Worm (Caenorhabditis elegans): ENCODE data around the gene kin-21.

The kin-21 gene

DNA sequence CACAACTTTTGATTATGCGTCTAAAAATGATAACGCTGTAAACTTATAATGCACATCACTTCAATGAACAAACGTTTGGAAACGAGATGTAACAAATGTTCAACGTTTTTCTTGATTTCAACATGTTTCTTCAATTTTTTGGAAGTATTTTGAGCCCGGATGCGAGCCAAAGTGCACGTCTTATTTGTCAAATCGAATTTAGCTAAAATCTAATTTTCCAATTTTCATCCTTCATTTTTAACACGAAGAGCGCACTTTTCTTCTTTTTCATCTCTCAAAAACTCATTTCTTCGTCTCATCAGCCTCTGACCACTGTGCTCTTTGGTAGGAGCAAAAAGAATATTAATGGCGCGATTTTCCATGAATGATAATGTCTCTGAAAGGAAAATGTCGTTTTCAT, 34.4 kb upstream of the kin-21 start:
- TF ChIP-seq tbx-37 (GFP tag; conservative IDR thresholded peaks at IDR 0.05) (no peak), ceh-13 (GFP tag; optimal IDR thresholded peaks at IDR 0.05) (no peak), hmg-4 (GFP tag; optimal IDR thresholded peaks at IDR 0.05) (no peak), tbx-11 (GFP tag; IDR thresholded peaks at IDR 0.05) (no peak), ceh-36 (tag; optimal IDR thresholded peaks at IDR 0.05) (no peak), hnd-1 (tag; optimal IDR thresholded peaks at IDR 0.05) (no peak), F13C5.2 (tag; optimal IDR thresholded peaks at IDR 0.05) (no peak), flt-1 (GFP tag; IDR thresholded peaks at IDR 0.05) (no peak), pes-1 (GFP tag; IDR thresholded peaks at IDR 0.05) (no peak), aly-1 (tag; optimal IDR thresholded peaks at IDR 0.05) (no peak), sea-1 (GFP tag; conservative IDR thresholded peaks at IDR 0.05) (no peak)

DNA sequence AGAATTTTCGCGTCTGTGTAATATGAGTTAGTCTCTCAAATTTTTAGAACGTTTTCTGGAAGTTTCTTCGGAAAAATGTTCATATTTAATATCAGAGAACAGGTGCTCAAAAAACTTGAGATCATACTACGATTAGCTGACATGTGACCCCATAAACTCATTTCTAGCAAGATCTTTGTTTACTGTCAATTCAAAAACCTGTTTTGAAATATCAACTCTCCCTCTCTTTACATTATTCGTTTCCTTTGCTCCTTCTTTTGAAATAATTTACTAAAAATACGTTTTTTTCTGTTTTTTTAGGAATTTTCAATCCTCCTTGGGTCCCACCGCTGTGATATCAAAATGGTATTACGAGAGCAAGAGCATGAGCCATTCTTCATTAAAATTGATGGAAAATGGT, 33.6 kb upstream of the kin-21 start, which contains the start of gene fat-4:
Gene fat-4 (plus strand): TSS at position 301 of the 400 bp plus-strand sequence.
- no peak for TF ChIP-seq tbx-11 (GFP tag; IDR thresholded peaks at IDR 0.05)
- no peak for TF ChIP-seq scrt-1 (GFP tag; IDR thresholded peaks at IDR 0.05)
- no peak for TF ChIP-seq F13C5.2 (tag; optimal IDR thresholded peaks at IDR 0.05)
- no peak for TF ChIP-seq ceh-13 (GFP tag; optimal IDR thresholded peaks at IDR 0.05)
- TF ChIP-seq ceh-36 (tag; optimal IDR thresholded peaks at IDR 0.05) = no peak
- TF ChIP-seq hmg-4 (GFP tag; optimal IDR thresholded peaks at IDR 0.05) = no peak
- TF ChIP-seq ama-1 (optimal IDR thresholded peaks at IDR 0.05) = no peak
- TF ChIP-seq pes-1 (GFP tag; IDR thresholded peaks at IDR 0.05) = no peak

DNA sequence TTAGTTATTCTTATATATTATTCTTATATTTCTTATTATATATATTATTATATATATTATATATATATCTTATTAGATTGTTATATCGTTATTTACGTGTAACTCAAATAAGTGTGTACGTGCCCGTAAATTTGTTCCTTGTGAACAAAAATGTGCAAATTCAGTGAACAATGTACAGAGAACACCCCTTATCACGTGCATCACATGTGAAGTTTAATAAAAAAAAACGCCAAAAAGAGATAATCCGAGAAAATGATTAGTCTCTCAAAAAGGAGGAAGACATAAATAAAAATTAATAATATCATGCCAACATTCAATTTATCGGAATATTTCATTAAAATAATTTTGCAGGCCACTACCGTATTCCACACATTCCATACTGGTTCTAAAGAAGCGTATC, 33.0 kb upstream of the kin-21 start:
- TF ChIP-seq pes-1 (GFP tag; IDR thresholded peaks at IDR 0.05) (no peak), hmg-4 (GFP tag; optimal IDR thresholded peaks at IDR 0.05) (no peak), tbx-11 (GFP tag; IDR thresholded peaks at IDR 0.05) (no peak), tra-4 (tag; optimal IDR thresholded peaks at IDR 0.05) (no peak), scrt-1 (GFP tag; IDR thresholded peaks at IDR 0.05) (no peak), F13C5.2 (tag; optimal IDR thresholded peaks at IDR 0.05) (no peak), aly-1 (tag; optimal IDR thresholded peaks at IDR 0.05) (no peak), ceh-36 (tag; optimal IDR thresholded peaks at IDR 0.05) (no peak), ets-7 (tag; optimal IDR thresholded peaks at IDR 0.05) (no peak), hmbx-1 (tag; optimal IDR thresholded peaks at IDR 0.05) (no peak), sea-1 (GFP tag; conservative IDR thresholded peaks at IDR 0.05) (no peak), flt-1 (GFP tag; IDR thresholded peaks at IDR 0.05) (no peak), ceh-13 (GFP tag; optimal IDR thresholded peaks at IDR 0.05) (no peak), tbx-37 (GFP tag; conservative IDR thresholded peaks at IDR 0.05) (no peak), ama-1 (optimal IDR thresholded peaks at IDR 0.05) (no peak)

DNA sequence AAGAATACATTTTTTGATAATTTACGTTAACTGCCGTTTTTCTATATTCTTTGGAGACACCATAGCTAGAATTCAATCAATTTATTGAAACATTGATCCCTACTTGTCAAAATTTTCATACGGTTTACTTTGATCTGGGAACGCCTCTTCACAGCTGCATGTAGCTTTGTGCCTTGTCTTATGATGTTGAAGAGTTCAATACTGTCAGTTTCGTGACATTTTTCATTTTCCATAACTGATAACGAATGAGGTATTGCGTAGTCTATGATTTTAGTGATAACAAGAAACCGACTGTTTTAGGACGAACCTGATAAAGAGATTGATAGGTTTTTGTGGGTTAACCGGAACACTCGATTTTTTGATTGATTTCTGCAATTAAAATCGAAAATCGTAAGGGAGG, 31.3 kb upstream of the kin-21 start:
- TF ChIP-seq tbx-11 (GFP tag; IDR thresholded peaks at IDR 0.05) (no peak), ets-7 (tag; optimal IDR thresholded peaks at IDR 0.05) (no peak), pes-1 (GFP tag; IDR thresholded peaks at IDR 0.05) (no peak), F13C5.2 (tag; optimal IDR thresholded peaks at IDR 0.05) (no peak), ama-1 (optimal IDR thresholded peaks at IDR 0.05) (no peak), ceh-36 (tag; optimal IDR thresholded peaks at IDR 0.05) (no peak), scrt-1 (GFP tag; IDR thresholded peaks at IDR 0.05) (no peak)

DNA sequence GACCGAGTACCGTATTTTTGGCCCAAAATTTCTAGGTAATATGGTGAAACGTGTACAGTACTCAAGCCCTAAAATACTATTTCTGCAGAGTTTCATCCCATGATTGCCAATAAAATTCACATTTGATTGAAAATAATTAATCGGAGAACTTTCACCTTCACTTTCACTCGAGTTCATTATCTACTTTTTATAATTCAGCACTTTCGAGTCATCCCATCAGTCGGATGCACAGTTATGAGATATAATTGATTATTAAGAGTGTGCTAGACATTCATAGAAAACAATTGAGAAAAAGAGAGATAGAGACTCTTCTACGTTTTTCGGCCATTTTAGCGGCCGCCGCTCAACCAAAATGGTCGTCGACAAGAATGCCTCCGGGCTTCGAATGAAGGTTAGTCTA, 30.0 kb upstream of the kin-21 start, which contains the start of gene fat-3:
Gene fat-3 (plus strand): TSS at position 313 of the 400 bp plus-strand sequence.
- TF ChIP-seq aly-1 (tag; optimal IDR thresholded peaks at IDR 0.05) (no peak), hmbx-1 (tag; optimal IDR thresholded peaks at IDR 0.05) (no peak)

DNA sequence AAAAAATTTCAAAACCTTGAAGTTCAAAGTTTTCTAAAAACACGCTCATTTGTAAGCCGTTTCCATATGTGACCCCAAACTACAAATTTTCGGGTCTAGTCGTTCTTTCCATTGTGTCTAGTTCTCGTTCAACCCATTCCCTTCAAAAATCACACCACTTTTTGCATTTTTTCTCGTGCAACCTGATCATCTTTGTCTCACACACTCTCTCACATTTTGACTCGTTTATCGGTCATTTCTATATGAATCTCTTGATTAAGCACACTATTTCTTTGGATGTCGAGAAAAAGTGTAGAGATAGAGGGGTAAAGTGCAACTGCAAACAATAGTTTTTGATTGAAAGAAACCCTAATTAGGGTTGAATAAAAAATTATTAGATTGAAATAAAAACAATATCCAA, 29.1 kb upstream of the kin-21 start:
- TF ChIP-seq flt-1 (GFP tag; IDR thresholded peaks at IDR 0.05) (no peak), F13C5.2 (tag; optimal IDR thresholded peaks at IDR 0.05) (no peak)

DNA sequence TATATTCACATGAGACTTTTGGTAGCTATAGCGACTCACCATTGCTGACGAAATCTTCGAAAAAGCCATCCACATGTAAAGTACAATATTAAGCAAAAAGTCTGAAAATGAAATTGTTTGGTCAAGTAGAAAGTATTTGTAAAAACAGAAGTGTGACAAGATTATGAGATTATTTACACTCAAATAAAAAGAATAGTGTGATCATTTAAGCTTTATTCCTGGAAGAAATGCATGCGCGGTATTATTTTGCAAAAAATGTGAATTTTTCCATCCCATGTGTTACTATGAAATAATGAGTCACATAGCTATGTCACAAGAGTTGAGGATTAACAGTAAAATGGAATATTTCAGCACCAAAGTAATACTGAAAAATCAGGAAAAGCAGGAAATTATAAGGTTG, 22.1 kb upstream of the kin-21 start, which contains the start of gene dct-15:
Gene dct-15 (minus strand): TSS at position 101 of the 400 bp plus-strand sequence.
- TF ChIP-seq ama-1 (optimal IDR thresholded peaks at IDR 0.05) (no peak), pes-1 (GFP tag; IDR thresholded peaks at IDR 0.05) (no peak), B0310.2 (tag; optimal IDR thresholded peaks at IDR 0.05) (no peak), sea-1 (GFP tag; conservative IDR thresholded peaks at IDR 0.05) (no peak), hmbx-1 (tag; optimal IDR thresholded peaks at IDR 0.05) (no peak)

DNA sequence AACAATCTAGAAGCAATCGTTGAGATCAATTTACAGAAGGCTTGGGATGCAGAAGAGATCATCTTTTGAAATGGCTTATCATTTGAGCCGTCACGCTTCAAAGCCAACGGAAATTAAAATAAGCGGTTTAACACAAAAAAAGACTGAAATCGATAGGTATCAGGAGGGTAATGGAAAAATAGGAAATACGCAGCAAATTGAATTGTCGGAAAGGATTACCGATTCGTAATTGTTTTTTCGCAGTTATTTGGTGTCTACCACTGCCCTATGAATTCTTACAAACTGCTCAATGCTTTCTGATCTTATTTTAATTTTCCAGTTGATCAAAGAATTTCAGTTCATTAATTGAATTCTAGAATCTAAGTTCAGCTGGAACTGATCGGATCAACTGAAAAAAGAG, 21.2 kb upstream of the kin-21 start:
- no peak for TF ChIP-seq flt-1 (GFP tag; IDR thresholded peaks at IDR 0.05)
- no peak for TF ChIP-seq sea-1 (GFP tag; conservative IDR thresholded peaks at IDR 0.05)
- no peak for TF ChIP-seq tra-4 (tag; optimal IDR thresholded peaks at IDR 0.05)
- TF ChIP-seq ceh-13 (GFP tag; optimal IDR thresholded peaks at IDR 0.05) = no peak
- no peak for TF ChIP-seq hnd-1 (tag; optimal IDR thresholded peaks at IDR 0.05)

DNA sequence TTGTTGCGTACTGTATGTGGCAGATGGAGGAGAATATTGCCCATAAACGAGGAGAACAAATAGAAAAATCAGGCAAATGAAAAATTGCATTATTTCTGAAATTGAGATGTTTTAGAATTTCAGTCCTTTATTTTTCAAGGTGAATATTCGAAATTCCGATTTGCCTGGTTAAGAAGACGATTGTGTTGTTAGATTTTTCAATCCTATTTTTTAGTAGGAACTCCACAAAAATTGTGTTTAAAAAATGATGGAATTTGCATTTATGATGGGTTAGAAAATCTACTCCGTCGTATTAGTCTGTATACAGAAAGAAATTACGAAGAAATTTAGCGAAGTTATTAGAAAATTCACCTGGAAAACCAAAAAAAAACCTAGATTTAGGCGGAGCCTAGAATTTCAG, 17.3 kb upstream of the kin-21 start, which contains the start of gene egl-20:
Gene egl-20 (minus strand): TSS at position 101 of the 400 bp plus-strand sequence.
- TF ChIP-seq ets-7 (tag; optimal IDR thresholded peaks at IDR 0.05) (no peak), hmg-4 (GFP tag; optimal IDR thresholded peaks at IDR 0.05) (no peak), tbx-37 (GFP tag; conservative IDR thresholded peaks at IDR 0.05) (no peak), B0310.2 (tag; optimal IDR thresholded peaks at IDR 0.05) (no peak), ceh-36 (tag; optimal IDR thresholded peaks at IDR 0.05) (no peak), sea-1 (GFP tag; conservative IDR thresholded peaks at IDR 0.05) (no peak), F13C5.2 (tag; optimal IDR thresholded peaks at IDR 0.05) (no peak), tra-4 (tag; optimal IDR thresholded peaks at IDR 0.05) (no peak), ama-1 (optimal IDR thresholded peaks at IDR 0.05) (no peak), hmbx-1 (tag; optimal IDR thresholded peaks at IDR 0.05) (no peak), pes-1 (GFP tag; IDR thresholded peaks at IDR 0.05) (no peak), ceh-13 (GFP tag; optimal IDR thresholded peaks at IDR 0.05) (no peak), aly-1 (tag; optimal IDR thresholded peaks at IDR 0.05) (no peak), flt-1 (GFP tag; IDR thresholded peaks at IDR 0.05) (no peak), scrt-1 (GFP tag; IDR thresholded peaks at IDR 0.05) (no peak), hnd-1 (tag; optimal IDR thresholded peaks at IDR 0.05) (no peak), tbx-11 (GFP tag; IDR thresholded peaks at IDR 0.05) (no peak)
